Fruit fly (Drosophila melanogaster): Measurements from ENCODE around the gene Trim9.

dm6 chr2L:10643671-10644070 lies 99.0 kb downstream of the Trim9 start, which contains the start of gene CG18284:
- TF ChIP-seq CG8478 (optimal IDR thresholded peaks at IDR 0.05) (no peak), CTCF (optimal IDR thresholded peaks at IDR 0.05) (no peak)

Measured in S2 (cell line).